Worm (Caenorhabditis elegans) whole organism, L3 larva: Measurements from ENCODE around the gene W04D12.1.

Experiments used
- R02D3.7 ChIP-seq: fragments of 150-350 bp; optimal IDR thresholded peaks from 2 replicates; lab custom pipeline; 2014; ENCODE audit warnings: missing biosample characterization, missing genetic modification characterization
- ZK546.5 ChIP-seq: sonication (generic microtip); optimal IDR thresholded peaks from 2 replicates; lab custom pipeline; 2017; ENCODE audit warnings: missing biosample characterization, missing genetic modification characterization
- aly-2 ChIP-seq: fragments of 150-350 bp; optimal IDR thresholded peaks from 2 replicates; lab custom pipeline; 2014; ENCODE audit warnings: missing biosample characterization, missing genetic modification characterization
- ama-1 ChIP-seq: fragments of 150-350 bp; optimal IDR thresholded peaks from 2 replicates; lab custom pipeline; 2018
- ceh-28 ChIP-seq: fragments of 150-350 bp; optimal IDR thresholded peaks from 2 replicates; lab custom pipeline; 2014; ENCODE audit warnings: missing biosample characterization, missing genetic modification reagents, missing genetic modification characterization
- ceh-82 ChIP-seq: fragments of 150-350 bp; optimal IDR thresholded peaks from 2 replicates; lab custom pipeline; 2014; ENCODE audit warnings: missing biosample characterization, missing genetic modification characterization
- ceh-9 ChIP-seq: sonication (generic microtip); optimal IDR thresholded peaks from 2 replicates; lab custom pipeline; 2018; ENCODE audit warnings: missing biosample characterization, missing genetic modification characterization
- daf-12 ChIP-seq: fragments of 150-350 bp; optimal IDR thresholded peaks from 2 replicates; lab custom pipeline; 2014; ENCODE audit warnings: missing biosample characterization, missing genetic modification reagents, missing genetic modification characterization
- elt-1 ChIP-seq: fragments of 150-350 bp; optimal IDR thresholded peaks from 2 replicates; lab custom pipeline; 2014; ENCODE audit warnings: missing biosample characterization, missing genetic modification characterization
- elt-2 ChIP-seq: sonication (generic microtip); optimal IDR thresholded peaks from 2 replicates; lab custom pipeline; 2016; ENCODE audit warnings: missing genetic modification reagents, mild to moderate bottlenecking, missing genetic modification characterization, missing compliant biosample characterization
- elt-3 ChIP-seq, 3 experiments: fragments of 150-350 bp in 1 of 3; sonication (generic microtip) in 2 of 3; optimal IDR thresholded peaks; 2 replicates in 2 of 3; 4 replicates in 1 of 3; lab custom pipeline; 2014 to 2017; ENCODE audit warnings: missing biosample characterization in 3 of 3, missing genetic modification characterization in 3 of 3
- eor-1 ChIP-seq, 2 experiments: fragments of 150-350 bp; optimal IDR thresholded peaks; 2 replicates each; lab custom pipeline; 2014 to 2018; ENCODE audit warnings: missing biosample characterization in 2 of 2, missing genetic modification characterization in 2 of 2
- fkh-10 ChIP-seq: sonication (generic microtip); optimal IDR thresholded peaks from 2 replicates; lab custom pipeline; 2017; ENCODE audit warnings: missing biosample characterization, missing genetic modification reagents, missing genetic modification characterization
- fkh-2 ChIP-seq: fragments of 150-350 bp; optimal IDR thresholded peaks from 2 replicates; lab custom pipeline; 2014; ENCODE audit warnings: missing biosample characterization, missing genetic modification reagents, missing genetic modification characterization
- fos-1 ChIP-seq: fragments of 150-350 bp; optimal IDR thresholded peaks from 2 replicates; lab custom pipeline; 2014; ENCODE audit warnings: missing biosample characterization, missing genetic modification characterization
- lin-39 ChIP-seq: fragments of 150-350 bp; optimal IDR thresholded peaks from 2 replicates; lab custom pipeline; 2018; ENCODE audit warnings: missing biosample characterization, missing genetic modification reagents, missing genetic modification characterization
- lsy-12 ChIP-seq: sonication (generic microtip); optimal IDR thresholded peaks from 2 replicates; lab custom pipeline; 2016; ENCODE audit warnings: mild to moderate bottlenecking, missing genetic modification characterization, missing compliant biosample characterization
- mdl-1 ChIP-seq: fragments of 150-350 bp; optimal IDR thresholded peaks from 2 replicates; lab custom pipeline; 2014; ENCODE audit warnings: missing biosample characterization, missing genetic modification characterization
- nfya-1 ChIP-seq: sonication (generic microtip); optimal IDR thresholded peaks from 2 replicates; lab custom pipeline; 2017; ENCODE audit warnings: missing genetic modification characterization, mild to moderate bottlenecking, missing compliant biosample characterization, antibody characterized with exemption, moderate library complexity; ENCODE audit not compliant: insufficient read depth
- nhr-11 ChIP-seq: fragments of 150-350 bp; optimal IDR thresholded peaks from 2 replicates; lab custom pipeline; 2014; ENCODE audit warnings: missing biosample characterization, missing genetic modification characterization
- nhr-12 ChIP-seq: fragments of 150-350 bp; optimal IDR thresholded peaks from 2 replicates; lab custom pipeline; 2014; ENCODE audit warnings: missing biosample characterization, missing genetic modification characterization
- nhr-23 ChIP-seq: fragments of 150-350 bp; optimal IDR thresholded peaks from 2 replicates; lab custom pipeline; 2014; ENCODE audit warnings: missing biosample characterization, missing genetic modification reagents, missing genetic modification characterization
- nhr-25 ChIP-seq: sonication (generic microtip); optimal IDR thresholded peaks from 2 replicates; lab custom pipeline; 2017; ENCODE audit warnings: missing biosample characterization, missing genetic modification characterization
- nhr-28 ChIP-seq: fragments of 150-350 bp; optimal IDR thresholded peaks from 2 replicates; lab custom pipeline; 2014; ENCODE audit warnings: missing biosample characterization, missing genetic modification characterization
- nhr-43 ChIP-seq: sonication (generic microtip); optimal IDR thresholded peaks from 2 replicates; lab custom pipeline; 2016; ENCODE audit warnings: mild to moderate bottlenecking, missing genetic modification characterization, missing compliant biosample characterization; ENCODE audit not compliant: poor library complexity, severe bottlenecking
- nhr-67 ChIP-seq: fragments of 150-350 bp; optimal IDR thresholded peaks from 2 replicates; lab custom pipeline; 2014; ENCODE audit warnings: missing biosample characterization, missing genetic modification characterization
- pha-4 ChIP-seq: fragments of 150-350 bp; optimal IDR thresholded peaks from 2 replicates; lab custom pipeline; 2014; ENCODE audit warnings: missing biosample characterization, missing genetic modification reagents, missing genetic modification characterization
- pqm-1 ChIP-seq: fragments of 150-350 bp; optimal IDR thresholded peaks from 2 replicates; lab custom pipeline; 2017; ENCODE audit warnings: missing biosample characterization, missing genetic modification characterization, inconsistent platforms
- sea-2 ChIP-seq: fragments of 150-350 bp; sonication (generic microtip); optimal IDR thresholded peaks from 4 replicates; lab custom pipeline; 2014; ENCODE audit warnings: missing biosample characterization, missing genetic modification reagents, missing genetic modification characterization
- unc-39 ChIP-seq: sonication (generic microtip); optimal IDR thresholded peaks from 4 replicates; lab custom pipeline; 2017; ENCODE audit warnings: missing biosample characterization, missing genetic modification characterization
- zag-1 ChIP-seq: fragments of 150-350 bp; optimal IDR thresholded peaks from 2 replicates; lab custom pipeline; 2014; ENCODE audit warnings: missing biosample characterization, missing genetic modification characterization
- ztf-11 ChIP-seq: fragments of 150-350 bp; optimal IDR thresholded peaks from 2 replicates; lab custom pipeline; 2014; ENCODE audit warnings: missing biosample characterization, missing genetic modification characterization

W04D12.1 gene

ce11 chrIII:5834053-5834452, 2.7 kb upstream of the W04D12.1 start, which contains the start of gene R12B2.6:
R12B2.6 (minus strand) TSS chrIII:5834153.
- TF ChIP-seq eor-1 (tag; optimal IDR thresholded peaks at IDR 0.05; lab: Kevin White, UChicago), result no peak
- no peak for TF ChIP-seq nhr-43 (tag; lab: Kevin White, UChicago)
- TF ChIP-seq pqm-1 (tag; lab: Kevin White, UChicago), result no peak

ce11 chrIII:5834663-5835062, 2.1 kb upstream of the W04D12.1 start:
- TF ChIP-seq nhr-28 (no peak), nhr-12 (tag; lab: Kevin White, UChicago) (no peak), pha-4 (tag; lab: Kevin White, UChicago) (no peak), ceh-28 (tag; lab: Kevin White, UChicago) (no peak), nhr-11 (tag; lab: Kevin White, UChicago) (no peak)

ce11 chrIII:5835163-5835871, 1.4 kb upstream of the W04D12.1 start:
- TF ChIP-seq nhr-28, result no peak
- no peak for TF ChIP-seq R02D3.7 (tag; lab: Kevin White, UChicago)
- TF ChIP-seq elt-3 (tag; optimal IDR thresholded peaks at IDR 0.05; lab: Kevin White, UChicago), result peak in 2 of 3 experiments; percentile 78 to 88
- no peak for TF ChIP-seq daf-12
- no peak for TF ChIP-seq ztf-11
- peak; percentile 12 for TF ChIP-seq lsy-12 (tag; lab: Kevin White, UChicago)
- TF ChIP-seq nhr-67 (tag; lab: Kevin White, UChicago), result no peak
- TF ChIP-seq nhr-43 (tag; lab: Kevin White, UChicago), result peak; percentile 65
- no peak for TF ChIP-seq zag-1 (tag; lab: Kevin White, UChicago)
- peak; percentile 65 for TF ChIP-seq lin-39 (tag; lab: Kevin White, UChicago)
- TF ChIP-seq elt-2 (tag; lab: Kevin White, UChicago), result peak; percentile 88
- TF ChIP-seq nfya-1 (tag; lab: Kevin White, UChicago), result peak; percentile 15
- TF ChIP-seq nhr-12 (tag; lab: Kevin White, UChicago), result no peak
- TF ChIP-seq ama-1, result peak; percentile 20
- no peak for TF ChIP-seq fkh-2 (tag; lab: Kevin White, UChicago)
- TF ChIP-seq pqm-1 (tag; lab: Kevin White, UChicago), result peak; percentile 54
- peak; percentile 68 for TF ChIP-seq nhr-23 (tag; lab: Kevin White, UChicago)
- no peak for TF ChIP-seq mdl-1 (tag; lab: Kevin White, UChicago)

- TF ChIP-seq elt-2 (tag; lab: Kevin White, UChicago) (no peak), sea-2 (no peak), ceh-82 (tag; lab: Kevin White, UChicago) (no peak), aly-2 (tag; lab: Kevin White, UChicago) (no peak), fkh-10 (GFP tag; lab: Kevin White, UChicago) (no peak), ZK546.5 (tag; lab: Kevin White, UChicago) (no peak), pha-4 (tag; lab: Kevin White, UChicago) (peak; percentile 10), daf-12 (no peak), mdl-1 (tag; lab: Kevin White, UChicago) (no peak), elt-3 (tag; optimal IDR thresholded peaks at IDR 0.05; lab: Kevin White, UChicago) (no peak), eor-1 (tag; optimal IDR thresholded peaks at IDR 0.05; lab: Kevin White, UChicago) (no peak), unc-39 (tag; lab: Kevin White, UChicago) (no peak), nhr-67 (tag; lab: Kevin White, UChicago) (no peak), nhr-23 (tag; lab: Kevin White, UChicago) (peak; percentile 51), nhr-28 (no peak), nfya-1 (tag; lab: Kevin White, UChicago) (no peak), ceh-9 (tag; lab: Kevin White, UChicago) (no peak), nhr-25 (no peak), fos-1 (tag; lab: Kevin White, UChicago) (no peak), elt-1 (peak; percentile 50)
These were observed 465 bp upstream of the W04D12.1 start for ce11 chrIII:5836261-5836660.
